Fruit fly (Drosophila melanogaster) ovary, adult (tissue): ENCODE data around the gene pelo.

Experiments
- CG17801 ChIP-seq: fragments of 200-800 bp; optimal IDR thresholded peaks from 2 replicates; lab custom pipeline; 2019; ENCODE audit warnings: missing biosample characterization, mild to moderate bottlenecking, missing genetic modification characterization, moderate library complexity; ENCODE audit not compliant: partially characterized antibody

The pelo gene

dm6 chr2L:9754817-9755216 lies 54.2 kb downstream of the pelo start:
- no peak for TF ChIP-seq CG17801 (GFP tag; lab: Kevin White, UChicago)

dm6 chr2L:9757990-9758814 lies 57.6 kb downstream of the pelo start, which contains the start of gene zf30C:
zf30C (plus strand) TSS chr2L:9758342.
- TF ChIP-seq CG17801 (GFP tag; lab: Kevin White, UChicago), result peak; percentile 61
